Fruit fly (Drosophila melanogaster) whole organism, adult: Measurements from ENCODE around the gene B52.

ENCODE experiments used
- CG11617 ChIP-seq: fragments of 200-800 bp; sonication (Bioruptor generic); optimal IDR thresholded peaks from 2 replicates; lab custom pipeline; 2017; ENCODE audit warnings: mild to moderate bottlenecking, missing biosample characterization, missing genetic modification reagents, missing genetic modification characterization
- CG12768 ChIP-seq: fragments of 200-800 bp; sonication (Bioruptor generic); optimal IDR thresholded peaks from 2 replicates; lab custom pipeline; 2017; ENCODE audit warnings: missing biosample characterization, missing genetic modification characterization, mild to moderate bottlenecking, moderate library complexity, missing genetic modification reagents
- CG14711 ChIP-seq: fragments of 200-800 bp; sonication (Bioruptor generic); optimal IDR thresholded peaks from 2 replicates; lab custom pipeline; 2018; ENCODE audit warnings: missing biosample characterization, mild to moderate bottlenecking, missing genetic modification characterization, moderate library complexity
- CG1620 ChIP-seq: fragments of 200-800 bp; sonication (Bioruptor generic); optimal IDR thresholded peaks from 2 replicates; lab custom pipeline; 2016; ENCODE audit warnings: missing biosample characterization, missing genetic modification characterization
- CG33017 ChIP-seq: fragments of 200-800 bp; sonication (Bioruptor generic); optimal IDR thresholded peaks from 2 replicates; lab custom pipeline; 2018; ENCODE audit warnings: missing biosample characterization, mild to moderate bottlenecking, missing genetic modification characterization, moderate library complexity
- CG5204 ChIP-seq: fragments of 200-800 bp; sonication (Bioruptor generic); optimal IDR thresholded peaks from 2 replicates; lab custom pipeline; 2016; ENCODE audit warnings: missing biosample characterization, missing genetic modification characterization
- CG7045 ChIP-seq: fragments of 200-800 bp; sonication (Bioruptor generic); optimal IDR thresholded peaks from 2 replicates; lab custom pipeline; 2017; ENCODE audit warnings: missing biosample characterization, mild to moderate bottlenecking, missing genetic modification characterization
- CG7101 ChIP-seq: fragments of 200-800 bp; sonication (Bioruptor generic); optimal IDR thresholded peaks from 2 replicates; lab custom pipeline; 2018; ENCODE audit warnings: missing biosample characterization, mild to moderate bottlenecking, missing genetic modification characterization, moderate library complexity
- Clk ChIP-seq: fragments of 200-800 bp; sonication (Bioruptor generic); optimal IDR thresholded peaks from 2 replicates; lab custom pipeline; 2017; ENCODE audit warnings: missing biosample characterization, missing genetic modification characterization
- Crg-1 ChIP-seq: fragments of 200-800 bp; sonication (Bioruptor generic); optimal IDR thresholded peaks from 2 replicates; lab custom pipeline; 2016; ENCODE audit warnings: missing biosample characterization, missing genetic modification characterization
- Hr96 ChIP-seq: fragments of 200-800 bp; sonication (Bioruptor generic); optimal IDR thresholded peaks from 2 replicates; lab custom pipeline; 2016; ENCODE audit warnings: missing biosample characterization, missing genetic modification characterization
- Mnt ChIP-seq: fragments of 200-800 bp; sonication (Bioruptor generic); optimal IDR thresholded peaks from 2 replicates; lab custom pipeline; 2016; ENCODE audit warnings: missing biosample characterization, mild to moderate bottlenecking, missing genetic modification characterization
- bab1 ChIP-seq: fragments of 200-800 bp; sonication (Bioruptor generic); optimal IDR thresholded peaks from 3 replicates; lab custom pipeline; 2019; ENCODE audit warnings: missing biosample characterization, mild to moderate bottlenecking, missing genetic modification characterization, moderate library complexity
- cic ChIP-seq: fragments of 200-800 bp; sonication (Bioruptor generic); optimal IDR thresholded peaks from 2 replicates; lab custom pipeline; 2017; ENCODE audit warnings: missing biosample characterization, mild to moderate bottlenecking, missing genetic modification characterization, moderate library complexity
- cnc ChIP-seq, 2 experiments: fragments of >200 bp; optimal IDR thresholded peaks; 2 replicates each; lab custom pipeline; 2017
- kay ChIP-seq: fragments of 200-800 bp; sonication (Bioruptor generic); peaks from one replicate; lab custom pipeline; 2016; ENCODE audit warnings: missing biosample characterization, missing genetic modification characterization, borderline replicate concordance
- ovo ChIP-seq: fragments of 200-800 bp; sonication (Bioruptor generic); optimal IDR thresholded peaks from 2 replicates; lab custom pipeline; 2016; ENCODE audit warnings: missing biosample characterization, missing genetic modification characterization
- pad ChIP-seq: fragments of 200-800 bp; sonication (Bioruptor generic); optimal IDR thresholded peaks from 3 replicates; lab custom pipeline; 2017; ENCODE audit warnings: missing biosample characterization, missing genetic modification characterization, mild to moderate bottlenecking, moderate library complexity, missing genetic modification reagents
- tj ChIP-seq: fragments of 200-800 bp; sonication (Bioruptor generic); optimal IDR thresholded peaks from 3 replicates; lab custom pipeline; 2017; ENCODE audit warnings: missing biosample characterization, mild to moderate bottlenecking, missing genetic modification characterization, moderate library complexity
- toe ChIP-seq: fragments of 200-800 bp; sonication (Bioruptor generic); optimal IDR thresholded peaks from 2 replicates; lab custom pipeline; 2016; ENCODE audit warnings: missing biosample characterization, missing genetic modification characterization

B52 gene

DNA sequence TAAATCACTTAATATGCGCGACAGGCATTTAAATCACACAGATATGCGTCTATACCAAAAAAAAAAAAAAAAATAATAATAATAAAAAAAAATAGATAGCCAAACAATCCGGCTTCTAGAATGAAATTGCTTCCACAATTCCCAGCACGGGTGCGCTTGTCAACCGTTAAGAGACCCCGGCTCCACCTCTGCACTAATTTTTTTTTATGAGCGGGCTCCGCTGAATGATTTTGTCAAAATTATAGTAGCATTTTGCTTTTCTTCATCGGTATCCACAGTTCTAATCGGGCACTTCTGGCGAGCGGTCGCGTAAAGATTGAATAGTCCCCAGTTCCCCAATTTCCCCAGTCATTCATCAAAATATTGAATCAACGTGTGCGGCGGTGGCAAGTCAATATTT, 45.3 kb downstream of the B52 start, which contains the start of gene Adgf-C:
Gene Adgf-C (plus strand): TSS at position 301 of the 400 bp plus-strand sequence.
- TF ChIP-seq CG33017 (tag; lab: Kevin White, UChicago) (no peak), kay (GFP tag; lab: Kevin White, UChicago) (peak; percentile 46)

DNA sequence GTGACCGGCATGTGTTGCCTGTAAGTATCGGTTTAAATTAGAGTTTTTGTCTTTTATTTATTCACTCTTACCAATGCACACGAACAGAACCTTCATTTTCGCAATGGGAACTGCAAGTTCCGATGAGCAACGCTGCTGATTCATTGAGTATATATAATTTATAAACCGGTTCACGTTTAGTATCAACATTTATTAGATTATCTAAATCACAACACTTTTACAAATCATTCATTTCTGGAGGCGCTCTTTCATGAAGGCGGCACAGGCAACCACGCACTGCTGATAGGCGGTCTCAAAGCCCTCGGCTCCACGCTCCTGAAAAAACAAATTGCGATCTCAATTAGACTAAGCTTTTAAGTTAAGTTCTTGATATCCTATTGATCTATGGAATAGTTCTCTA, 48.7 kb downstream of the B52 start, which contains the start of gene Argp:
Gene Argp (minus strand): TSS at position 101 of the 400 bp plus-strand sequence.
- no peak for TF ChIP-seq Crg-1 (GFP tag; lab: Kevin White, UChicago)
- no peak for TF ChIP-seq CG7045 (GFP tag; lab: Kevin White, UChicago)
- no peak for TF ChIP-seq bab1 (GFP tag; lab: Kevin White, UChicago)
- no peak for TF ChIP-seq toe
- TF ChIP-seq CG11617: no peak
- TF ChIP-seq CG5204: no peak
- TF ChIP-seq CG33017 (tag; lab: Kevin White, UChicago): no peak
- TF ChIP-seq CG12768 (GFP tag; lab: Kevin White, UChicago): no peak
- no peak for TF ChIP-seq CG14711
- no peak for TF ChIP-seq ovo
- TF ChIP-seq cnc (optimal IDR thresholded peaks at IDR 0.05; lab: Kevin White, UChicago): no peak
- TF ChIP-seq CG7101 (tag; lab: Kevin White, UChicago): no peak
- TF ChIP-seq tj (GFP tag; lab: Kevin White, UChicago): no peak
- TF ChIP-seq kay (GFP tag; lab: Kevin White, UChicago): no peak
- TF ChIP-seq Clk (GFP tag; lab: Kevin White, UChicago): no peak
- TF ChIP-seq pad (GFP tag; lab: Kevin White, UChicago): no peak

DNA sequence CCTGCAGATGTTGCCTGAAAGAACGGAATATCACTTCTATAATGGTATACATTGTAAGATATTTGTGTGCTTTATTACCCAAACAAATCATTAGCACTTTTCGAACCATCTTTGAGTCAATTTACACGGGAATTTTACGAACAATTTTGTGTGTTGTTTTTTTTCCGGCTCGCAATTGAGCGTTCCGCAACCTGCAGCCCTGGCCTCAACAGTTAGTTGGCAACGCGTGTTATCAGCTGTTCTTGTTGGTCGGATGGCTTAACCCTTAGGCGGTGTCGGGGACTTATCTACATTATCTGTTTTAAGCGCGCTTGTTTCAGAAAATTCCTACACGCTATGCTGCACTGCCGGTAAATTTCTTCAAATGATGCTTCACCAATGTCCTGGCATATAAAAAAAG, 49.5 kb downstream of the B52 start:
- peak; percentile 25 for TF ChIP-seq CG14711
- peak; percentile 8 for TF ChIP-seq Mnt
- TF ChIP-seq CG7045 (GFP tag; lab: Kevin White, UChicago): no peak
- no peak for TF ChIP-seq Crg-1 (GFP tag; lab: Kevin White, UChicago)
- TF ChIP-seq CG11617: no peak
- TF ChIP-seq bab1 (GFP tag; lab: Kevin White, UChicago): peak; percentile 62
- peak; percentile 50 for TF ChIP-seq kay (GFP tag; lab: Kevin White, UChicago)
- peak; percentile 21 for TF ChIP-seq toe
- TF ChIP-seq pad (GFP tag; lab: Kevin White, UChicago): no peak
- TF ChIP-seq Clk (GFP tag; lab: Kevin White, UChicago): no peak
- no peak for TF ChIP-seq CG12768 (GFP tag; lab: Kevin White, UChicago)
- no peak for TF ChIP-seq Hr96 (GFP tag; lab: Kevin White, UChicago)
- no peak for TF ChIP-seq cnc (optimal IDR thresholded peaks at IDR 0.05; lab: Kevin White, UChicago)
- peak; percentile 43 for TF ChIP-seq cic (GFP tag; lab: Kevin White, UChicago)
- TF ChIP-seq CG7101 (tag; lab: Kevin White, UChicago): peak; percentile 39
- TF ChIP-seq tj (GFP tag; lab: Kevin White, UChicago): no peak
- no peak for TF ChIP-seq CG1620
- TF ChIP-seq CG5204: no peak
- no peak for TF ChIP-seq ovo
- no peak for TF ChIP-seq CG33017 (tag; lab: Kevin White, UChicago)

DNA sequence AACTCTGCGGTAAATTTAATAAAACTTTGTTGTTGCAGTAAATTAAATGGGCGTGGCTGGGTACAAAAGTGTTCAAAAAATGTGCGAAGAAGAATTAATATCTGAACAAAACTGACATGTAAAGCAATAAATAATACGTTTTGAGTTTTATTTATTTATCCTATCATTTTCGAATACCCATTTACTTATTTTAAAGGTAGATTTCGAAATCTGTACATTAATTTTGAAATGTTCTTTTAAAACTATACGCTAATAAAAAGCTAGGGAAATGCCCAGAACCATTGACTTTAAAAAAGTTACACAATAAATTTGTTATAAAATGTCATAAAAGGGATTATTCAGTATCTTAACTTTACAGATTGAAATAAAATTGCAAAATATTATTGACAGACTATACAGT, 50.6 kb downstream of the B52 start, which contains the start of the genes primo-1 and primo-2:
Gene primo-1 (minus strand): TSS at position 101 of the 400 bp plus-strand sequence.
Gene primo-2 (minus strand): TSS at position 101 of the 400 bp plus-strand sequence.
- TF ChIP-seq cic (GFP tag; lab: Kevin White, UChicago) (no peak), toe (no peak), bab1 (GFP tag; lab: Kevin White, UChicago) (no peak), kay (GFP tag; lab: Kevin White, UChicago) (no peak), Mnt (no peak), CG1620 (no peak), cnc (optimal IDR thresholded peaks at IDR 0.05; lab: Kevin White, UChicago) (no peak)

DNA sequence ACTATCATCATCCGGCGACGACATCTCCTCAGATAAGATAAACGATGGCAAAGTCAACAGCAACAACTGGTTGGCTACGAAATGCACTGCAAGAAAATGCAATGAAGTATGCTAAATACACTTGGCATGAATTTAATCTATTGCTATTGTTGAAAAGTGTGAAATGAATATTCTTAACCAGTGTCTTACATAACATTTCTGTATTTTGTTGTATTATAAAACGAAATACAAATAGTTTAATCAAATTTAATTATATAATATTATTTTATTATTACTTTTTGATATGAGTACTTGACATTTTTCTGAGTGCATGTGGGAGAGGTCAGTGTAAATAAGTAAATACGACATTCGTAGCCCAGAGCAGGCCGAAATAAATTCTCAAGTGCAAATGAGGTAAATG, 52.4 kb downstream of the B52 start:
- TF ChIP-seq CG7045 (GFP tag; lab: Kevin White, UChicago) (peak; percentile 57), CG33017 (tag; lab: Kevin White, UChicago) (peak; percentile 58), Hr96 (GFP tag; lab: Kevin White, UChicago) (no peak), cic (GFP tag; lab: Kevin White, UChicago) (peak; percentile 22), CG14711 (peak; percentile 58), CG12768 (GFP tag; lab: Kevin White, UChicago) (peak; percentile 63), ovo (peak; percentile 32), tj (GFP tag; lab: Kevin White, UChicago) (peak; percentile 3), toe (no peak), CG7101 (tag; lab: Kevin White, UChicago) (peak; percentile 44), Crg-1 (GFP tag; lab: Kevin White, UChicago) (no peak), pad (GFP tag; lab: Kevin White, UChicago) (no peak), Clk (GFP tag; lab: Kevin White, UChicago) (no peak), CG11617 (peak; percentile 64)

DNA sequence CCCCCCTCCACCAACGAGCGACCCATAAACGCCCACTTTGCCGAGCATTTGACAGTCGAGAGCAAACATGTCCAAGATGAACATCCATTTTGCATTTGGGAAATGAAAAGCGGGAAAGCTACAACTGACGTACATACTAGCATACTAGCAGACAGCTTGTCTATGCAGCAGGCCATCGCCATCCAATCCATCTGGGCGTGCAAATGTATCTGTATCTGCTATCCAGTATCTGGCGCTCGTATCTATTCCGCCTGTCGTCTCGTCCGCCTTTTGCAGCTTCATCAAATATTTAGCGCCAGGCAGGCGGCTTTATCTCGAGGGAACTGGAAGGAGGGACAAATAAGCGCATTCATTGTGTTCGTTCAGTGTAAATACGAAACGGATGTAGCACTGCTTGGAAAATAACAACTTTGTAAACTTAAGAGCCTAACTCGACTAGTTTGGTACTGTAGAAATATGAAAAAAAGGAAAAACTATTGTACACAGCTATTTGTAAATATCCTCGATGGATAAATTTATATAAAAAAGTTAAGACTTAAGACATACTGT, 52.9 kb downstream of the B52 start:
- TF ChIP-seq ovo (no peak), Hr96 (GFP tag; lab: Kevin White, UChicago) (peak; percentile 15), cic (GFP tag; lab: Kevin White, UChicago) (no peak), CG7101 (tag; lab: Kevin White, UChicago) (peak; percentile 54), Mnt (peak; percentile 26), kay (GFP tag; lab: Kevin White, UChicago) (no peak), CG1620 (peak; percentile 11), CG33017 (tag; lab: Kevin White, UChicago) (peak; percentile 60), bab1 (GFP tag; lab: Kevin White, UChicago) (no peak), CG14711 (peak; percentile 30), pad (GFP tag; lab: Kevin White, UChicago) (peak; percentile 43), CG12768 (GFP tag; lab: Kevin White, UChicago) (peak; percentile 72), CG11617 (no peak), toe (no peak), CG5204 (peak; percentile 41), cnc (optimal IDR thresholded peaks at IDR 0.05; lab: Kevin White, UChicago) (no peak), Crg-1 (GFP tag; lab: Kevin White, UChicago) (peak; percentile 40), tj (GFP tag; lab: Kevin White, UChicago) (peak; percentile 6), Clk (GFP tag; lab: Kevin White, UChicago) (peak; percentile 51), CG7045 (GFP tag; lab: Kevin White, UChicago) (peak; percentile 76)
